Fruit fly (Drosophila melanogaster): ENCODE measurements around the gene CG12231.

CG12231 gene

dm6 chrX:19497782-19498440 is 33.6 kb downstream of the CG12231 start (continued):
- TF ChIP-seq slou (GFP tag; optimal IDR thresholded peaks at IDR 0.05) (no peak), CG15269 (tag; optimal IDR thresholded peaks at IDR 0.05) (no peak), CG31441 (GFP tag; IDR thresholded peaks at IDR 0.05) (no peak), Opbp (GFP tag; IDR thresholded peaks at IDR 0.05; ENCODE audit: partially characterized antibody) (no peak), Neu2 (GFP tag; optimal IDR thresholded peaks at IDR 0.05; ENCODE audit: borderline replicate concordance) (no peak), Hmx (GFP tag; optimal IDR thresholded peaks at IDR 0.05) (no peak), tio (GFP tag; optimal IDR thresholded peaks at IDR 0.05) (no peak), MBD-R2 (GFP tag; IDR thresholded peaks at IDR 0.05) (no peak), usp (GFP tag; optimal IDR thresholded peaks at IDR 0.05) (no peak), en (GFP tag; optimal IDR thresholded peaks at IDR 0.05) (no peak), nerfin-1 (tag; optimal IDR thresholded peaks at IDR 0.05) (no peak), esg (GFP tag; conservative IDR thresholded peaks at IDR 0.05) (no peak), CG3163 (GFP tag; optimal IDR thresholded peaks at IDR 0.05) (no peak), CG7271 (tag; optimal IDR thresholded peaks at IDR 0.05) (no peak), Lhr (GFP tag; optimal IDR thresholded peaks at IDR 0.05) (no peak), Ets65A (GFP tag) (no peak), Hand (GFP tag; optimal IDR thresholded peaks at IDR 0.05) (peak; percentile 43), CG11456 (GFP tag; IDR thresholded peaks at IDR 0.05) (no peak), CG6854 (GFP tag; optimal IDR thresholded peaks at IDR 0.05) (no peak), CG1832 (GFP tag; optimal IDR thresholded peaks at IDR 0.05) (no peak), Xrp1 (GFP tag; IDR thresholded peaks at IDR 0.05) (no peak), CG17802 (tag; optimal IDR thresholded peaks at IDR 0.05) (no peak), prd (optimal IDR thresholded peaks at IDR 0.05) (no peak), prd (GFP tag; IDR thresholded peaks at IDR 0.05) (no peak), CG13287 (GFP tag; IDR thresholded peaks at IDR 0.05; ENCODE audit: partially characterized antibody) (peak; percentile 42), knrl (GFP tag; IDR thresholded peaks at IDR 0.05; ENCODE audit: partially characterized antibody) (no peak), CTCF (GFP tag; optimal IDR thresholded peaks at IDR 0.05) (no peak), CG10543 (GFP tag; optimal IDR thresholded peaks at IDR 0.05) (peak; percentile 98), bowl (GFP tag; IDR thresholded peaks at IDR 0.05) (no peak), Bgb (GFP tag; IDR thresholded peaks at IDR 0.05; ENCODE audit: partially characterized antibody) (peak; percentile 43; the same call in 1 of the 2 replicates), CG6689 (GFP tag; IDR thresholded peaks at IDR 0.05) (no peak), al (GFP tag; IDR thresholded peaks at IDR 0.05) (no peak), CG18011 (GFP tag; optimal IDR thresholded peaks at IDR 0.05) (no peak), CG3838 (GFP tag; optimal IDR thresholded peaks at IDR 0.05) (no peak), bsh (GFP tag; optimal IDR thresholded peaks at IDR 0.05) (no peak), ab (GFP tag; optimal IDR thresholded peaks at IDR 0.05) (no peak), Dip3 (GFP tag; optimal IDR thresholded peaks at IDR 0.05) (no peak), CG13296 (GFP tag; optimal IDR thresholded peaks at IDR 0.05) (peak; percentile 19), CG30431 (GFP tag; optimal IDR thresholded peaks at IDR 0.05) (no peak), cato (GFP tag; optimal IDR thresholded peaks at IDR 0.05; ENCODE audit: borderline replicate concordance) (no peak), CG10979 (tag; optimal IDR thresholded peaks at IDR 0.05) (no peak), CG1602 (GFP tag; optimal IDR thresholded peaks at IDR 0.05) (no peak), Chrac-16 (GFP tag; optimal IDR thresholded peaks at IDR 0.05) (no peak), sqz (GFP tag; optimal IDR thresholded peaks at IDR 0.05) (no peak), odd (GFP tag; optimal IDR thresholded peaks at IDR 0.05) (no peak), fd102C (GFP tag; optimal IDR thresholded peaks at IDR 0.05) (no peak), CG30403 (GFP tag; optimal IDR thresholded peaks at IDR 0.05) (no peak), CG9817 (tag; optimal IDR thresholded peaks at IDR 0.05) (no peak), Sox102F (GFP tag; optimal IDR thresholded peaks at IDR 0.05) (no peak), CG6683 (GFP tag; optimal IDR thresholded peaks at IDR 0.05) (no peak)
